Fruit fly (Drosophila melanogaster) whole organism: ENCODE results near the gene CG13046.

Source experiments
- Dll ChIP-seq: fragments of >200 bp; optimal IDR thresholded peaks from 2 replicates; lab custom pipeline; 2017
- psq ChIP-seq: fragments of >200 bp; optimal IDR thresholded peaks from 2 replicates; lab custom pipeline; 2017

dm6 chr3L:16261505-16261904 is 26.7 kb downstream of the CG13046 start, which contains the start of gene CG34247:
- TF ChIP-seq Dll (lab: Kevin White, UChicago): no peak
- TF ChIP-seq psq (lab: Kevin White, UChicago): no peak
